Worm (Caenorhabditis elegans): ENCODE data around the gene srh-80.

ce11 chrV:234572-234971 is 14.8 kb downstream of the srh-80 start, which contains the start of gene kin-33:
- no peak for TF ChIP-seq ztf-23 (GFP tag; IDR thresholded peaks at IDR 0.05)
- no peak for TF ChIP-seq flt-1 (GFP tag; IDR thresholded peaks at IDR 0.05)
- TF ChIP-seq ref-1 (GFP tag; conservative IDR thresholded peaks at IDR 0.05) = no peak
- no peak for TF ChIP-seq tab-1 (GFP tag; IDR thresholded peaks at IDR 0.05)
